Worm (Caenorhabditis elegans): ENCODE results near the gene exos-2.

exos-2 gene

ce11 chrIV:6441601-6442000, 26.3 kb downstream of the exos-2 start, which contains the start of gene Y73B6BL.31:
Gene Y73B6BL.31 (plus strand): TSS chrIV:6441901.
- TF ChIP-seq cog-1 (tag; optimal IDR thresholded peaks at IDR 0.05) (no peak), ztf-29 (GFP tag; IDR thresholded peaks at IDR 0.05) (no peak), tab-1 (GFP tag; IDR thresholded peaks at IDR 0.05) (no peak)

ce11 chrIV:6442016-6442618, 26.8 kb downstream of the exos-2 start:
- no peak for TF ChIP-seq flt-1 (GFP tag; IDR thresholded peaks at IDR 0.05)
- TF ChIP-seq med-1 (GFP tag; optimal IDR thresholded peaks at IDR 0.05; ENCODE audit: insufficient read depth), result no peak
- TF ChIP-seq ref-1 (GFP tag; conservative IDR thresholded peaks at IDR 0.05), result no peak
- TF ChIP-seq ztf-29 (GFP tag; IDR thresholded peaks at IDR 0.05), result no peak
- no peak for TF ChIP-seq T22C8.4 (GFP tag; IDR thresholded peaks at IDR 0.05)
- no peak for TF ChIP-seq cog-1 (tag; optimal IDR thresholded peaks at IDR 0.05)

DNA sequence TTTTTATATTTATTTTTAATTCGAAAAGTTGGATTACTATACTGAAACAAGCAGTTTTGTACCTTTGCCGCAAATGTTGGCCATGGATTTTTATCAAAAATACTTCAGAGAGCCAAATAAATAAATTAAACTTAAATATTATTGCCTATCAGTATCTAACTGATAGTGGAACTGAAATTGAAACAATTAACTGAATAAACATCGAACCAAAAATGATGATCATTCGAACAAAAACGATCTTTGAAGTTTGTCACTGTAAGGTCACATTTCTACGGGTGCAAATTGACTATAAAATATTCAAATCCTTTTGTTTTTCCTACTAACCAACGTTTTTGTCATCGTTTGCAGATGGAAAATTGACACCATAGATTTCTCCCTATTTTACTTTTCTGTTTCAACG, 27.7 kb downstream of the exos-2 start:
- TF ChIP-seq ref-1 (GFP tag; conservative IDR thresholded peaks at IDR 0.05) (no peak), med-1 (GFP tag; optimal IDR thresholded peaks at IDR 0.05; ENCODE audit: insufficient read depth) (no peak), cog-1 (tag; optimal IDR thresholded peaks at IDR 0.05) (no peak), ztf-23 (GFP tag; IDR thresholded peaks at IDR 0.05) (no peak), ztf-29 (GFP tag; IDR thresholded peaks at IDR 0.05) (no peak), klf-2 (GFP tag; conservative IDR thresholded peaks at IDR 0.05) (no peak), tab-1 (GFP tag; IDR thresholded peaks at IDR 0.05) (no peak), flt-1 (GFP tag; IDR thresholded peaks at IDR 0.05) (no peak), T22C8.4 (GFP tag; IDR thresholded peaks at IDR 0.05) (no peak)

- TF ChIP-seq tab-1 (GFP tag; IDR thresholded peaks at IDR 0.05) (no peak), med-1 (GFP tag; optimal IDR thresholded peaks at IDR 0.05; ENCODE audit: insufficient read depth) (no peak), klf-2 (GFP tag; conservative IDR thresholded peaks at IDR 0.05) (no peak), cog-1 (tag; optimal IDR thresholded peaks at IDR 0.05) (no peak), ztf-23 (GFP tag; IDR thresholded peaks at IDR 0.05) (no peak), ztf-29 (GFP tag; IDR thresholded peaks at IDR 0.05) (no peak), flt-1 (GFP tag; IDR thresholded peaks at IDR 0.05) (no peak), ref-1 (GFP tag; conservative IDR thresholded peaks at IDR 0.05) (no peak), T22C8.4 (GFP tag; IDR thresholded peaks at IDR 0.05) (no peak)
These were observed 42.2 kb downstream of the exos-2 start, which contains the start of gene lgc-10 for ce11 chrIV:6457472-6457871. Gene lgc-10 (minus strand): TSS chrIV:6457572.

DNA sequence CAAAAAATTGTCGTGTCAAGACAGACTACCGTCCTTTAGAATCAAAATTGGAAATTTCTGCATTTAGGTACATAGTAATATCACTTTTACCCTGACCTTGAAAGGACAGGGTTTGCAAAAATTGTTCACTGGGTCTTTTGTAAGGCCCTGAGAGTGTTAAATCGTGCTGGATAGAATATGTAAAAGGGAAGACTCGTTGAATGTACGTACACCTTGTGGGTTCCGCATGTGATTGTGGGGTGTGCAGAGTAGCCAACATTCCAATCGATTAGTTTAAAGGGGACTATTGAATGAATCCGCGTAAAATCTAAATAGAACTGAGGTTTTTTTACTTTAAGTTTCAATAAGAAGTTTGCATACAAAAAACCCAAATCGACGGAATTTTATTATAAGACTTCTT, 45.3 kb downstream of the exos-2 start:
- TF ChIP-seq cog-1 (tag; optimal IDR thresholded peaks at IDR 0.05), result no peak

- TF ChIP-seq ztf-23 (GFP tag; IDR thresholded peaks at IDR 0.05), result no peak
- no peak for TF ChIP-seq ref-1 (GFP tag; conservative IDR thresholded peaks at IDR 0.05)
- no peak for TF ChIP-seq cog-1 (tag; optimal IDR thresholded peaks at IDR 0.05)
- no peak for TF ChIP-seq T22C8.4 (GFP tag; IDR thresholded peaks at IDR 0.05)
- no peak for TF ChIP-seq med-1 (GFP tag; optimal IDR thresholded peaks at IDR 0.05; ENCODE audit: insufficient read depth)
- no peak for TF ChIP-seq ztf-29 (GFP tag; IDR thresholded peaks at IDR 0.05)
- TF ChIP-seq flt-1 (GFP tag; IDR thresholded peaks at IDR 0.05), result no peak
- TF ChIP-seq tab-1 (GFP tag; IDR thresholded peaks at IDR 0.05), result no peak
- no peak for TF ChIP-seq klf-2 (GFP tag; conservative IDR thresholded peaks at IDR 0.05)
These were observed 48.7 kb downstream of the exos-2 start, which contains the start of gene acr-25 for ce11 chrIV:6464005-6464404. Gene acr-25 (plus strand): TSS chrIV:6464305.
